Worm (Caenorhabditis elegans): ENCODE data around the gene nrde-1.

DNA sequence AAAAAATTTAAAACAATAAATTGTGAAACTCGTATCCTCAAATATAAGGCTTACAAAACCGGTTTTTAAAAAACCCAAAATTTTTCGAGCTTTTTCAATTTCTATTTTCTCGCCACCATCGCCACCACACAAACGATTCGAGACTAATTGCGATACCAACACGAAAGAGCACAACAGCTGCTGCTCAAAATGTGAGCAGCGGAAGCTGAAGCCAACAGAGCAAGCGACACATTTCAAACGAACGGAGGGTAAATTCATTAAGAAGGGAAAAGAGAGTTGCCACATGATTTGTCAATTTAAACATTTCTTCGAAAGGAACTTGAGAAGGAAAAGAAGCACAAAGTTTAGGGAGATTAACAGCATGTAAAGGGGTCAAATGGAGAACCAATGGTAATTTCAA, 34.2 kb upstream of the nrde-1 start:
- TF ChIP-seq pqm-1 (tag; optimal IDR thresholded peaks at IDR 0.05) = no peak
- TF ChIP-seq hlh-8 (tag; optimal IDR thresholded peaks at IDR 0.05) = no peak
- TF ChIP-seq ahr-1 (tag; optimal IDR thresholded peaks at IDR 0.05) = no peak
- no peak for TF ChIP-seq nhr-11 (tag; optimal IDR thresholded peaks at IDR 0.05)
- TF ChIP-seq sox-4 (tag; optimal IDR thresholded peaks at IDR 0.05) = no peak
- no peak for TF ChIP-seq dve-1 (tag; optimal IDR thresholded peaks at IDR 0.05)
- no peak for TF ChIP-seq elt-2 (tag; optimal IDR thresholded peaks at IDR 0.05)
- no peak for TF ChIP-seq pha-4 (tag; optimal IDR thresholded peaks at IDR 0.05)
- no peak for TF ChIP-seq K02D7.2 (tag; optimal IDR thresholded peaks at IDR 0.05)
- no peak for TF ChIP-seq nfya-1 (tag; optimal IDR thresholded peaks at IDR 0.05)
- TF ChIP-seq unc-86 (tag; optimal IDR thresholded peaks at IDR 0.05) = no peak
- no peak for TF ChIP-seq hlh-13 (GFP tag; optimal IDR thresholded peaks at IDR 0.05)
- TF ChIP-seq fkh-10 (GFP tag; optimal IDR thresholded peaks at IDR 0.05) = no peak
